Fruit fly (Drosophila melanogaster): ENCODE results near the gene CG42747.

Gene CG42747

dm6 chr3L:6482838-6483237 lies 82.4 kb downstream of the CG42747 start (continued):
- TF ChIP-seq gem (tag; optimal IDR thresholded peaks at IDR 0.05), result peak; percentile 63
- no peak for TF ChIP-seq nerfin-2 (GFP tag; IDR thresholded peaks at IDR 0.05; ENCODE audit: partially characterized antibody)
- TF ChIP-seq CG6683 (GFP tag; optimal IDR thresholded peaks at IDR 0.05), result no peak
- no peak for TF ChIP-seq CG4328 (GFP tag; optimal IDR thresholded peaks at IDR 0.05)
- no peak for TF ChIP-seq Dp (GFP tag; optimal IDR thresholded peaks at IDR 0.05)
- no peak for TF ChIP-seq gfzf (GFP tag; optimal IDR thresholded peaks at IDR 0.05)
- TF ChIP-seq CG17912 (GFP tag; optimal IDR thresholded peaks at IDR 0.05), result no peak
- no peak for TF ChIP-seq CG32532 (GFP tag; IDR thresholded peaks at IDR 0.05)
- no peak for TF ChIP-seq Nf-YB (GFP tag; optimal IDR thresholded peaks at IDR 0.05)
- TF ChIP-seq shn (GFP tag; optimal IDR thresholded peaks at IDR 0.05), result no peak
- no peak for TF ChIP-seq Dip2 (GFP tag; IDR thresholded peaks at IDR 0.05)
- TF ChIP-seq CG31388 (GFP tag; optimal IDR thresholded peaks at IDR 0.05), result no peak
- TF ChIP-seq Adf1 (GFP tag; IDR thresholded peaks at IDR 0.05), result no peak
- TF ChIP-seq tgo (GFP tag; IDR thresholded peaks at IDR 0.05), result no peak
- no peak for TF ChIP-seq Atf3 (GFP tag; optimal IDR thresholded peaks at IDR 0.05)
- no peak for TF ChIP-seq CG30431 (GFP tag; optimal IDR thresholded peaks at IDR 0.05)
- TF ChIP-seq Bteb2 (GFP tag; optimal IDR thresholded peaks at IDR 0.05), result no peak
- no peak for TF ChIP-seq CG8089 (GFP tag; optimal IDR thresholded peaks at IDR 0.05)
- no peak for TF ChIP-seq sr (GFP tag; IDR thresholded peaks at IDR 0.05)
- TF ChIP-seq CG14050 (GFP tag; IDR thresholded peaks at IDR 0.05), result 0 out of 3 replicates have a peak, but pooled peaks have one; percentile 26
- TF ChIP-seq Pdp1 (GFP tag; optimal IDR thresholded peaks at IDR 0.05), result peak in 1 of 2 experiments; percentile 13
- no peak for TF ChIP-seq CG13894 (tag; optimal IDR thresholded peaks at IDR 0.05)
- TF ChIP-seq CG31224 (GFP tag; IDR thresholded peaks at IDR 0.05), result no peak
- no peak for TF ChIP-seq CG14014 (GFP tag; IDR thresholded peaks at IDR 0.05)
- TF ChIP-seq CG16863 (GFP tag; optimal IDR thresholded peaks at IDR 0.05), result no peak
- TF ChIP-seq Poxn (GFP tag; IDR thresholded peaks at IDR 0.05), result no peak
- no peak for TF ChIP-seq CG15514 (GFP tag; optimal IDR thresholded peaks at IDR 0.05)
- TF ChIP-seq luna (GFP tag; optimal IDR thresholded peaks at IDR 0.05), result no peak
- no peak for TF ChIP-seq Deaf1 (tag; optimal IDR thresholded peaks at IDR 0.05)
- TF ChIP-seq zfh2 (GFP tag; optimal IDR thresholded peaks at IDR 0.05), result no peak
- no peak for TF ChIP-seq zen2 (GFP tag; IDR thresholded peaks at IDR 0.05; ENCODE audit: partially characterized antibody)
- no peak for TF ChIP-seq pzg (GFP tag; optimal IDR thresholded peaks at IDR 0.05)
- TF ChIP-seq vnd (GFP tag; IDR thresholded peaks at IDR 0.05; ENCODE audit: partially characterized antibody), result no peak
- no peak for TF ChIP-seq fd102C (GFP tag; optimal IDR thresholded peaks at IDR 0.05)
- TF ChIP-seq wor (GFP tag; IDR thresholded peaks at IDR 0.05), result peak; percentile 24; the same call in 1 of the 2 replicates
- no peak for TF ChIP-seq CG10462 (GFP tag; optimal IDR thresholded peaks at IDR 0.05)
- no peak for TF ChIP-seq CG31365 (tag; optimal IDR thresholded peaks at IDR 0.05)
- peak; percentile 8 for TF ChIP-seq oc (tag; optimal IDR thresholded peaks at IDR 0.05)
- no peak for TF ChIP-seq CG6854 (GFP tag; optimal IDR thresholded peaks at IDR 0.05)
- peak; percentile 43 for TF ChIP-seq Ssrp (tag; optimal IDR thresholded peaks at IDR 0.05)
- TF ChIP-seq Hand (GFP tag; optimal IDR thresholded peaks at IDR 0.05), result no peak
- TF ChIP-seq Dek (tag; optimal IDR thresholded peaks at IDR 0.05), result no peak
- no peak for TF ChIP-seq ham (GFP tag; IDR thresholded peaks at IDR 0.05)
- TF ChIP-seq CG7786 (GFP tag; optimal IDR thresholded peaks at IDR 0.05), result no peak
- TF ChIP-seq E2f2 (GFP tag; IDR thresholded peaks at IDR 0.05), result no peak
- peak; percentile 68 for TF ChIP-seq CG17359 (tag; optimal IDR thresholded peaks at IDR 0.05)
- TF ChIP-seq CG4854 (GFP tag; optimal IDR thresholded peaks at IDR 0.05), result no peak
- TF ChIP-seq amos (GFP tag; IDR thresholded peaks at IDR 0.05; ENCODE audit: partially characterized antibody), result no peak
- no peak for TF ChIP-seq croc (GFP tag; conservative IDR thresholded peaks at IDR 0.05)
- TF ChIP-seq kni (GFP tag; optimal IDR thresholded peaks at IDR 0.05), result no peak
- no peak for TF ChIP-seq CG2129 (GFP tag; IDR thresholded peaks at IDR 0.05; ENCODE audit: partially characterized antibody)
